Worm (Caenorhabditis elegans) whole organism, young adult: ENCODE data around the gene nas-16.

Experiments
- B0019.2 ChIP-seq: fragments of 200-800 bp; sonication (Bioruptor generic); conservative IDR thresholded peaks from 2 replicates; pipeline ENCODE4 v1.3.6; 2022; ENCODE audit warnings: missing genetic modification reagents, missing genetic modification characterization, missing compliant biosample characterization
- C17E4.6 ChIP-seq: fragments of 200-800 bp; sonication (Bioruptor generic); IDR thresholded peaks from 2 replicates; pipeline ENCODE4 v1.3.6; 2022; ENCODE audit warnings: missing genetic modification reagents, missing genetic modification characterization, missing compliant biosample characterization
- F33H1.4 ChIP-seq: fragments of 200-800 bp; sonication (Bioruptor generic); IDR thresholded peaks from 2 replicates; pipeline ENCODE4 v1.3.6; 2022; ENCODE audit warnings: missing genetic modification reagents, missing genetic modification characterization, missing compliant biosample characterization
- F52B5.7 ChIP-seq: sonication (generic microtip); optimal IDR thresholded peaks from 2 replicates; lab custom pipeline; 2016; ENCODE audit warnings: mild to moderate bottlenecking, missing genetic modification characterization, missing compliant biosample characterization
- K11D2.4 ChIP-seq: fragments of 200-800 bp; sonication (Bioruptor generic); IDR thresholded peaks from 2 replicates; pipeline ENCODE4 v1.3.6; 2022; ENCODE audit warnings: missing genetic modification reagents, missing genetic modification characterization, missing compliant biosample characterization
- T26A5.8 ChIP-seq: sonication (generic microtip); optimal IDR thresholded peaks from 2 replicates; lab custom pipeline; 2016; ENCODE audit warnings: missing genetic modification characterization, missing compliant biosample characterization
- Y53F4B.3 ChIP-seq: fragments of 200-800 bp; sonication (Bioruptor generic); IDR thresholded peaks from 2 replicates; pipeline ENCODE4 v1.3.6; 2022; ENCODE audit warnings: missing genetic modification reagents, missing genetic modification characterization, missing compliant biosample characterization
- Y56A3A.18 ChIP-seq: fragments of 200-800 bp; sonication (Bioruptor generic); IDR thresholded peaks from 2 replicates; pipeline ENCODE4 v1.3.6; 2022; ENCODE audit warnings: missing genetic modification reagents, missing genetic modification characterization, missing compliant biosample characterization
- Y67H2A.10 ChIP-seq: fragments of 200-800 bp; sonication (Bioruptor generic); conservative IDR thresholded peaks from 2 replicates; pipeline ENCODE4 v1.3.6; 2022; ENCODE audit warnings: missing genetic modification reagents, missing genetic modification characterization, missing compliant biosample characterization
- akir-1 ChIP-seq: fragments of 200-800 bp; sonication (Bioruptor generic); optimal IDR thresholded peaks from 2 replicates; lab custom pipeline; 2018; ENCODE audit warnings: mild to moderate bottlenecking, missing genetic modification characterization, moderate library complexity, missing compliant biosample characterization
- aptf-2 ChIP-seq: fragments of 200-800 bp; sonication (Bioruptor generic); conservative IDR thresholded peaks from 2 replicates; pipeline ENCODE4 v1.3.6; 2022; ENCODE audit warnings: missing genetic modification reagents, missing genetic modification characterization, missing compliant biosample characterization
- atf-7 ChIP-seq: sonication (generic microtip); optimal IDR thresholded peaks from 2 replicates; lab custom pipeline; 2017; ENCODE audit warnings: mild to moderate bottlenecking, missing genetic modification characterization, missing compliant biosample characterization
- athp-1 ChIP-seq: sonication (generic microtip); optimal IDR thresholded peaks from 2 replicates; lab custom pipeline; 2017; ENCODE audit warnings: mild to moderate bottlenecking, missing genetic modification characterization, missing compliant biosample characterization
- attf-5 ChIP-seq: fragments of 200-800 bp; sonication (Bioruptor generic); optimal IDR thresholded peaks from 2 replicates; lab custom pipeline; 2018; ENCODE audit warnings: mild to moderate bottlenecking, missing genetic modification characterization, missing compliant biosample characterization
- ceh-27 ChIP-seq: fragments of 200-800 bp; sonication (Bioruptor generic); optimal IDR thresholded peaks from 2 replicates; lab custom pipeline; 2018; ENCODE audit warnings: mild to moderate bottlenecking, missing genetic modification characterization, moderate library complexity, missing compliant biosample characterization
- chd-7 ChIP-seq: sonication (generic microtip); optimal IDR thresholded peaks from 2 replicates; lab custom pipeline; 2016; ENCODE audit warnings: mild to moderate bottlenecking, missing genetic modification characterization, moderate library complexity, missing compliant biosample characterization
- egl-18 ChIP-seq: fragments of 200-800 bp; sonication (Bioruptor generic); IDR thresholded peaks from 2 replicates; pipeline ENCODE4 v1.3.6; 2022; ENCODE audit warnings: missing genetic modification reagents, missing genetic modification characterization, missing compliant biosample characterization
- egrh-3 ChIP-seq: fragments of 200-800 bp; sonication (Bioruptor generic); IDR thresholded peaks from 2 replicates; pipeline ENCODE4 v1.3.6; 2022; ENCODE audit warnings: missing genetic modification reagents, missing genetic modification characterization, missing compliant biosample characterization
- ekl-4 ChIP-seq: fragments of 200-800 bp; sonication (Bioruptor generic); IDR thresholded peaks from 2 replicates; pipeline ENCODE4 v1.3.6; 2022; ENCODE audit warnings: missing genetic modification reagents, missing genetic modification characterization, missing compliant biosample characterization
- ets-4 ChIP-seq: fragments of 200-800 bp; sonication (Bioruptor generic); optimal IDR thresholded peaks from 2 replicates; lab custom pipeline; 2018; ENCODE audit warnings: mild to moderate bottlenecking, missing genetic modification characterization, missing compliant biosample characterization
- fkh-3 ChIP-seq: sonication (generic microtip); optimal IDR thresholded peaks from 2 replicates; lab custom pipeline; 2016; ENCODE audit warnings: mild to moderate bottlenecking, missing genetic modification characterization, missing compliant biosample characterization
- gei-17 ChIP-seq: fragments of 200-800 bp; sonication (Bioruptor generic); optimal IDR thresholded peaks from 2 replicates; lab custom pipeline; 2018; ENCODE audit warnings: mild to moderate bottlenecking, missing genetic modification characterization, missing compliant biosample characterization
- him-1 ChIP-seq: sonication (generic microtip); optimal IDR thresholded peaks from 2 replicates; lab custom pipeline; 2016; ENCODE audit warnings: missing genotype, missing genetic modification reagents, missing genetic modification characterization, missing compliant biosample characterization
- lag-1 ChIP-seq: fragments of 200-800 bp; sonication (Bioruptor generic); IDR thresholded peaks from 2 replicates; pipeline ENCODE4 v1.3.6; 2022; ENCODE audit warnings: missing genetic modification reagents, missing genetic modification characterization, missing compliant biosample characterization
- let-607 ChIP-seq, 2 experiments: fragments of 200-800 bp in 1 of 2; sonication (Bioruptor generic) in 1 of 2; sonication (generic microtip) in 1 of 2; optimal IDR thresholded peaks; 2 replicates each; lab custom pipeline; 2016 to 2018; ENCODE audit warnings: mild to moderate bottlenecking in 2 of 2, missing compliant biosample characterization in 2 of 2, missing genetic modification characterization in 2 of 2, moderate library complexity in 2 of 2, missing genotype in 1 of 2
- lin-35 ChIP-seq, 3 experiments: fragments of 150-350 bp in 2 of 3; sonication (generic microtip) in 1 of 3; optimal IDR thresholded peaks; 2 replicates each; lab custom pipeline; 2014 to 2018; ENCODE audit warnings: missing biosample characterization in 3 of 3, missing genetic modification characterization in 3 of 3, missing genetic modification reagents in 3 of 3
- lin-54 ChIP-seq: fragments of 200-800 bp; sonication (Bioruptor generic); optimal IDR thresholded peaks from 2 replicates; lab custom pipeline; 2018; ENCODE audit warnings: mild to moderate bottlenecking, missing genetic modification characterization, missing compliant biosample characterization
- madf-8 ChIP-seq: fragments of 200-800 bp; sonication (Bioruptor generic); conservative IDR thresholded peaks from 2 replicates; pipeline ENCODE4 v1.3.6; 2022; ENCODE audit warnings: missing genetic modification reagents, missing genetic modification characterization, missing compliant biosample characterization
- mel-28 ChIP-seq: sonication (generic microtip); optimal IDR thresholded peaks from 2 replicates; lab custom pipeline; 2016; ENCODE audit warnings: borderline replicate concordance, mild to moderate bottlenecking, missing genetic modification characterization, missing compliant biosample characterization
- mxl-1 ChIP-seq: sonication (generic microtip); optimal IDR thresholded peaks from 2 replicates; lab custom pipeline; 2016; ENCODE audit warnings: missing genetic modification characterization, missing compliant biosample characterization
- nhr-120 ChIP-seq: fragments of 200-800 bp; sonication (Bioruptor generic); IDR thresholded peaks from 2 replicates; pipeline ENCODE4 v1.3.6; 2022; ENCODE audit warnings: missing genetic modification characterization, missing compliant biosample characterization
- pbrm-1 ChIP-seq: fragments of 200-800 bp; sonication (Bioruptor generic); IDR thresholded peaks from 2 replicates; pipeline ENCODE4 v1.3.6; 2022; ENCODE audit warnings: missing genetic modification reagents, missing genetic modification characterization, missing compliant biosample characterization
- pha-4 ChIP-seq: fragments of 150-350 bp; sonication (generic microtip); optimal IDR thresholded peaks from 2 replicates; lab custom pipeline; 2014; ENCODE audit warnings: missing biosample characterization, missing genetic modification reagents, missing genetic modification characterization
- rcor-1 ChIP-seq: fragments of 200-800 bp; sonication (Bioruptor generic); IDR thresholded peaks from 2 replicates; pipeline ENCODE4 v1.3.6; 2022; ENCODE audit warnings: missing genetic modification reagents, missing genetic modification characterization, missing compliant biosample characterization
- rec-8 ChIP-seq, 2 experiments: sonication (generic microtip); optimal IDR thresholded peaks; 2 replicates each; lab custom pipeline; 2016; ENCODE audit warnings: mild to moderate bottlenecking in 2 of 2, missing genetic modification characterization in 2 of 2, missing genetic modification reagents in 2 of 2, missing genotype in 2 of 2, missing biosample characterization in 1 of 2, missing compliant biosample characterization in 1 of 2, moderate library complexity in 1 of 2
- snpc-1.1 ChIP-seq: sonication (generic microtip); optimal IDR thresholded peaks from 2 replicates; lab custom pipeline; 2017; ENCODE audit warnings: missing genetic modification characterization, mild to moderate bottlenecking, missing compliant biosample characterization, antibody characterized with exemption, moderate library complexity, missing genotype, missing genetic modification reagents; ENCODE audit not compliant: insufficient read depth
- snpc-1.3 ChIP-seq: sonication (generic microtip); optimal IDR thresholded peaks from 2 replicates; lab custom pipeline; 2017; ENCODE audit warnings: missing genetic modification characterization, mild to moderate bottlenecking, missing compliant biosample characterization, antibody characterized with exemption, moderate library complexity, missing genotype, missing genetic modification reagents; ENCODE audit not compliant: insufficient read depth
- tbp1 ChIP-seq: fragments of 200-800 bp; sonication (Bioruptor generic); optimal IDR thresholded peaks from 2 replicates; lab custom pipeline; 2018; ENCODE audit warnings: mild to moderate bottlenecking, missing genetic modification characterization, missing compliant biosample characterization
- tlf-1 ChIP-seq: fragments of 200-800 bp; sonication (Bioruptor generic); optimal IDR thresholded peaks from 2 replicates; lab custom pipeline; 2018; ENCODE audit warnings: mild to moderate bottlenecking, missing genetic modification characterization, missing compliant biosample characterization
- zfh-2 ChIP-seq: fragments of 200-800 bp; sonication (Bioruptor generic); conservative IDR thresholded peaks from 2 replicates; pipeline ENCODE4 v1.3.6; 2022; ENCODE audit warnings: missing genetic modification reagents, missing genetic modification characterization, missing compliant biosample characterization
- ztf-18 ChIP-seq: sonication (generic microtip); optimal IDR thresholded peaks from 2 replicates; lab custom pipeline; 2016; ENCODE audit warnings: missing genotype, mild to moderate bottlenecking, missing genetic modification characterization, missing compliant biosample characterization
- ztf-6 ChIP-seq: fragments of 200-800 bp; sonication (Bioruptor generic); IDR thresholded peaks from 2 replicates; pipeline ENCODE4 v1.3.6; 2022; ENCODE audit warnings: missing genetic modification reagents, missing genetic modification characterization, missing compliant biosample characterization

nas-16 gene

ce11 chrV:11375150-11375792, 16.8 kb upstream of the nas-16 start, which contains the start of gene cnb-1 (continued):
- TF ChIP-seq F33H1.4 (GFP tag; lab: Robert Waterston, UW) (no peak), atf-7 (tag; lab: Kevin White, UChicago) (no peak), fkh-3 (tag; lab: Kevin White, UChicago) (no peak), pbrm-1 (GFP tag; lab: Robert Waterston, UW) (peak; percentile 48; the same call in 1 of the 2 replicates), madf-8 (no peak), snpc-1.3 (tag; lab: Kevin White, UChicago) (no peak), T26A5.8 (tag; lab: Kevin White, UChicago) (no peak), lag-1 (no peak), attf-5 (GFP tag; lab: Kevin White, UChicago) (peak; percentile 59), egl-18 (GFP tag; lab: Robert Waterston, UW) (no peak), egrh-3 (GFP tag; lab: Robert Waterston, UW) (no peak), zfh-2 (GFP tag; lab: Robert Waterston, UW) (no peak; the same call in 1 of the 2 replicates), B0019.2 (GFP tag; lab: Robert Waterston, UW) (no peak), rec-8 (tag; optimal IDR thresholded peaks at IDR 0.05; lab: Kevin White, UChicago) (no peak), Y53F4B.3 (GFP tag; lab: Robert Waterston, UW) (no peak), C17E4.6 (no peak), rcor-1 (GFP tag; lab: Robert Waterston, UW) (0 out of 2 replicates have a peak, but pooled peaks have one; percentile 17), akir-1 (GFP tag; lab: Kevin White, UChicago) (no peak), mxl-1 (no peak)
- TF ChIP-seq, all 124 proteins: peak for 9

DNA sequence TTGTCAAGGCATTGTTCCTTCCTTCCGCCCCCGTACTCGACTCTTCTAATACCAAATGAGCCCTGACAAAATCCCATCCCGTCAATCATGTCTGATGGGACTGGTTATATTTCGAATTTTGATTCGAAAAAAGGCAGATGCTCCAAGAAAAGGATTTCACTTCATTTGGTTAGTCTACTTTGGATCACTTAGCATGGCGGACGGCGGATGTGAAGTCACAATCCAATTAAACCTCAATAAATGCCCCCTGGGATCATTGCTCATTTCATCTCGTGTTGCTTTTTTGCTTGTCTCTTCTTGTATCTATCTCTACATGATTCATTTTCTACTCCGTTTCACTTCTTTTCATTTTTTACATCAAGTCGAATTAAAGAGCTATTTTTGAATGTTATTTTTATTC, 12.8 kb upstream of the nas-16 start:
- TF ChIP-seq tlf-1 (GFP tag; lab: Kevin White, UChicago): no peak
- TF ChIP-seq Y67H2A.10 (GFP tag; lab: Robert Waterston, UW): no peak
- TF ChIP-seq snpc-1.3 (tag; lab: Kevin White, UChicago): no peak
- no peak for TF ChIP-seq aptf-2
- no peak for TF ChIP-seq gei-17 (GFP tag; lab: Kevin White, UChicago)
- TF ChIP-seq ekl-4 (GFP tag; lab: Robert Waterston, UW): no peak
- TF ChIP-seq chd-7 (tag; lab: Kevin White, UChicago): no peak
- no peak for TF ChIP-seq Y56A3A.18
- no peak for TF ChIP-seq ztf-6 (GFP tag; lab: Robert Waterston, UW)
- no peak for TF ChIP-seq pha-4 (tag; lab: Kevin White, UChicago)
- TF ChIP-seq nhr-120 (GFP tag; lab: Robert Waterston, UW): no peak
- TF ChIP-seq tbp1 (GFP tag; lab: Kevin White, UChicago): no peak

DNA sequence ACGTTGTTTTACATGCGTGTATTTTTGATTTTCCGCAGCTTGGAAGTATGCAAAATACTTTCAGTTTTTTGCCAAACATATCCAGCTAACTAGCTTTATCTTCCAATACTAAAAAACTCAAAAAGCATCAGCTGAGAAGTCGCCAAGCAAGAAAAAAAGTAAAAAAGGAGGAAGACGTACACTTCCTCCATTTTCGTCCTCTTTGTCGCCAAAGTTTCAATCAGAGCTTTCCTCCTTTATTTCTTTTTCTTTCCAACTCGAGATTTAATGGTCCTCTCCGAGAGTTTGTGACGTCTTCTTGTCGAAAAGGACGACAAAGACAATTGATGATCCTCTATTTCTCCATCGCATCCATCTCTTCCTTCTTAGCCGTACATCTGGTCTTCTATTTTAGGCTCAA, 11.5 kb upstream of the nas-16 start:
- TF ChIP-seq athp-1 (tag; lab: Kevin White, UChicago): no peak
- no peak for TF ChIP-seq fkh-3 (tag; lab: Kevin White, UChicago)
- no peak for TF ChIP-seq tlf-1 (GFP tag; lab: Kevin White, UChicago)
- no peak for TF ChIP-seq chd-7 (tag; lab: Kevin White, UChicago)
- no peak for TF ChIP-seq ceh-27 (GFP tag; lab: Kevin White, UChicago)

- no peak for TF ChIP-seq snpc-1.1 (tag; lab: Kevin White, UChicago)
- TF ChIP-seq ets-4 (GFP tag; lab: Kevin White, UChicago): no peak
- no peak for TF ChIP-seq lag-1
- no peak for TF ChIP-seq let-607 (tag; optimal IDR thresholded peaks at IDR 0.05; lab: Kevin White, UChicago)
- TF ChIP-seq lin-35 (GFP tag; optimal IDR thresholded peaks at IDR 0.05; lab: Kevin White, UChicago): no peak
- TF ChIP-seq mel-28 (tag; lab: Kevin White, UChicago): no peak
- no peak for TF ChIP-seq him-1 (tag; lab: Kevin White, UChicago)
- TF ChIP-seq F52B5.7 (tag; lab: Kevin White, UChicago): no peak
- no peak for TF ChIP-seq lin-54 (GFP tag; lab: Kevin White, UChicago)
- TF ChIP-seq attf-5 (GFP tag; lab: Kevin White, UChicago): no peak
- no peak for TF ChIP-seq K11D2.4 (GFP tag; lab: Robert Waterston, UW)
- TF ChIP-seq snpc-1.3 (tag; lab: Kevin White, UChicago): no peak
- no peak for TF ChIP-seq rcor-1 (GFP tag; lab: Robert Waterston, UW)
- TF ChIP-seq ztf-18: no peak
- TF ChIP-seq, all 124 proteins: peak for 0
These were observed 9.1 kb upstream of the nas-16 start, which contains the start of gene F55C10.5 for ce11 chrV:11383032-11383431. TSS of gene F55C10.5 (plus strand) at chrV:11383105.
